Fruit fly (Drosophila melanogaster) whole organism, adult: Measurements from ENCODE around the gene EMC4.

ENCODE experiments used
- CG5204 ChIP-seq: fragments of 200-800 bp; sonication (Bioruptor generic); optimal IDR thresholded peaks from 2 replicates; lab custom pipeline; 2016; ENCODE audit warnings: missing biosample characterization, missing genetic modification characterization
- CG7045 ChIP-seq: fragments of 200-800 bp; sonication (Bioruptor generic); optimal IDR thresholded peaks from 2 replicates; lab custom pipeline; 2017; ENCODE audit warnings: missing biosample characterization, mild to moderate bottlenecking, missing genetic modification characterization
- Clk ChIP-seq: fragments of 200-800 bp; sonication (Bioruptor generic); optimal IDR thresholded peaks from 2 replicates; lab custom pipeline; 2017; ENCODE audit warnings: missing biosample characterization, missing genetic modification characterization
- cic ChIP-seq: fragments of 200-800 bp; sonication (Bioruptor generic); optimal IDR thresholded peaks from 2 replicates; lab custom pipeline; 2017; ENCODE audit warnings: missing biosample characterization, mild to moderate bottlenecking, missing genetic modification characterization, moderate library complexity

DNA sequence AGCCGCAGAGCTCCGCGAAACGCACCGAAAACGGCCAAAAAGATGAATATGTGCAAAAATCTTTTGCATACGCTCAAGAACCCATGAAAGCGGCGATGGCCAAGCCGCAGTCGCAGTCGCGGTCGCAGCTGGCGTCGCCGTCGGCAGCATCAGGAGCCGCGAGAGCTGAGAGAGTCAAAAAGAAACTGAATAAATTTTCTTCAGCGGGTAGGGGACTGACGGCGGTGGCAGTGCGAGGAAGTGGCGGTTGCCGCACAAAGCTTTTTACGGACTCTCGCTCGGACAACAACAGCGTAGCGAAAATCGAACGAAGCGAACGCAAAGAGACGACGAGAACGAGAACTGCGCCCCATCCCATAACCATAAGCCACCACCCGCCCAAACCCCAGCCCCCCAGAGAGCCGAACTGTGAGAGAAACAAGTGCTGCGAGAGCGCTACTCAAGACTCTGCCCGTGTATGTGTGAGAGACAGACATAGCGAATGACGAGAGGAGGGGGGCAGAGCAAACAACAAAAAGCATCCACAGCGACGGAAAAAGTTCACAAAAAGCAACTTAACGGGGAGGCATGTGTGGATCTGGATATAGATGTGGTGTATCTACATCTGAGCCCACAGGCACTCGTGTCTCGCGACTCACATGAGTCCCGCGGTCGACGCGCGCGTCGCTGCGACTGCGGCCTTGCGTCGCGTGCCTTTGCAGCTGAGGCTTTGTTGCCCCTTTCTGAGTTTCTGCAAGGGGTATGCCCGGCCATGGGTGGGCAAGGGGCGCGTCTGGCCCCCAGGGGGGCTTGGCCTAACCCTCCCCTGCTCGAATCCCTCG, 32.7 kb downstream of the EMC4 start, which contains the start of gene jim:
- TF ChIP-seq CG7045 (GFP tag; lab: Kevin White, UChicago) (peak; percentile 67), CG5204 (no peak), Clk (peak; percentile 75), cic (GFP tag; lab: Kevin White, UChicago) (peak; percentile 87)
